Worm (Caenorhabditis elegans) whole organism, early embryonic: ENCODE results near the gene F47B7.2.

Source experiments
- B0310.2 ChIP-seq: sonication (generic microtip); optimal IDR thresholded peaks from 2 replicates; lab custom pipeline; 2016; ENCODE audit warnings: mild to moderate bottlenecking, missing genetic modification characterization, missing compliant biosample characterization
- F13C5.2 ChIP-seq: sonication (generic microtip); optimal IDR thresholded peaks from 2 replicates; lab custom pipeline; 2017; ENCODE audit warnings: mild to moderate bottlenecking, missing genetic modification characterization, inconsistent platforms, missing compliant biosample characterization
- aly-1 ChIP-seq: sonication (generic microtip); optimal IDR thresholded peaks from 2 replicates; lab custom pipeline; 2016; ENCODE audit warnings: missing genetic modification characterization, missing compliant biosample characterization
- ama-1 ChIP-seq: fragments of 150-350 bp; optimal IDR thresholded peaks from 2 replicates; lab custom pipeline; 2014
- ceh-13 ChIP-seq: fragments of 200-800 bp; sonication (Bioruptor generic); optimal IDR thresholded peaks from 2 replicates; lab custom pipeline; 2018; ENCODE audit warnings: mild to moderate bottlenecking, missing genetic modification characterization, missing compliant biosample characterization
- ceh-36 ChIP-seq: sonication (generic microtip); optimal IDR thresholded peaks from 2 replicates; lab custom pipeline; 2016; ENCODE audit warnings: missing genetic modification characterization, inconsistent platforms, missing compliant biosample characterization
- ets-7 ChIP-seq: sonication (generic microtip); optimal IDR thresholded peaks from 2 replicates; lab custom pipeline; 2016; ENCODE audit warnings: missing genotype, missing genetic modification characterization, missing compliant biosample characterization
- flt-1 ChIP-seq: fragments of 200-800 bp; sonication (Bioruptor generic); IDR thresholded peaks from 2 replicates; pipeline ENCODE4 v1.3.6; 2022; ENCODE audit warnings: missing genetic modification characterization, missing compliant biosample characterization
- hmbx-1 ChIP-seq: sonication (generic microtip); optimal IDR thresholded peaks from 2 replicates; lab custom pipeline; 2016; ENCODE audit warnings: mild to moderate bottlenecking, missing genetic modification characterization, missing compliant biosample characterization
- hmg-4 ChIP-seq: fragments of 200-800 bp; sonication (Bioruptor generic); optimal IDR thresholded peaks from 2 replicates; lab custom pipeline; 2018; ENCODE audit warnings: mild to moderate bottlenecking, missing genetic modification characterization, missing compliant biosample characterization
- hnd-1 ChIP-seq: sonication (generic microtip); optimal IDR thresholded peaks from 2 replicates; lab custom pipeline; 2016; ENCODE audit warnings: missing genetic modification characterization, missing compliant biosample characterization
- pes-1 ChIP-seq: fragments of 200-800 bp; sonication (Bioruptor generic); IDR thresholded peaks from 2 replicates; pipeline ENCODE4 v1.3.6; 2022; ENCODE audit warnings: missing genetic modification reagents, missing genetic modification characterization, missing compliant biosample characterization
- scrt-1 ChIP-seq: fragments of 200-800 bp; sonication (Bioruptor generic); IDR thresholded peaks from 2 replicates; pipeline ENCODE4 v1.3.6; 2022; ENCODE audit warnings: missing genetic modification characterization, missing compliant biosample characterization
- sea-1 ChIP-seq: fragments of 200-800 bp; sonication (Bioruptor generic); conservative IDR thresholded peaks from 2 replicates; pipeline ENCODE4 v1.3.6; 2022; ENCODE audit warnings: missing genetic modification characterization, missing compliant biosample characterization
- tbx-11 ChIP-seq: fragments of 200-800 bp; sonication (Bioruptor generic); IDR thresholded peaks from 2 replicates; pipeline ENCODE4 v1.3.6; 2022; ENCODE audit warnings: missing genetic modification characterization, missing compliant biosample characterization
- tbx-37 ChIP-seq: fragments of 200-800 bp; sonication (Bioruptor generic); conservative IDR thresholded peaks from 2 replicates; pipeline ENCODE4 v1.3.6; 2022; ENCODE audit warnings: missing genetic modification reagents, missing genetic modification characterization, missing compliant biosample characterization
- tra-4 ChIP-seq: sonication (generic microtip); optimal IDR thresholded peaks from 2 replicates; lab custom pipeline; 2017; ENCODE audit warnings: missing genetic modification characterization, missing compliant biosample characterization

The F47B7.2 gene

DNA sequence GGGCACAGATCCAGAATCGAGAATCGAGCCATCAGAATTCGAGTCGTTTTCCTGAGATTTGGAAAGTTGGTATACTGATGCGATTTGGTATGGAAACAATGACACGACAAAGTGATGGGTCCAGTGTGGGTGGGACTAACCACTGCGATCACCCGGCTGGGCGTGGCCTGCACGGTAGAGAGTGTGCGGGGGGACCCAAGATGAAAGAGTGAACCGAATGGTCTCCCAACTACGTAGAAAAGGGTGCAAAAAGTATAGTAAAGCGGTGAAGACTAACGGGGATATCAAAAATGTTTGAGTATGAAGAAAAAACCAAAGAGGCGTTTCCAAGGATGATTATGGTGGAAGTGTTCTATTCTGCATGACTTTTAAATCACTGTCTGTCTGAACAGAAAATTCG lies 30.3 kb upstream of the F47B7.2 start, which contains the start of gene fkh-2:
Gene fkh-2, minus strand, starts transcription at position 101 of the 400 bp plus-strand sequence.
- TF ChIP-seq B0310.2 (tag; lab: Kevin White, UChicago) (no peak), tbx-11 (GFP tag; lab: Robert Waterston, UW) (no peak), F13C5.2 (tag; lab: Kevin White, UChicago) (no peak), hnd-1 (tag; lab: Kevin White, UChicago) (no peak), ceh-36 (tag; lab: Kevin White, UChicago) (no peak), tra-4 (no peak)

DNA sequence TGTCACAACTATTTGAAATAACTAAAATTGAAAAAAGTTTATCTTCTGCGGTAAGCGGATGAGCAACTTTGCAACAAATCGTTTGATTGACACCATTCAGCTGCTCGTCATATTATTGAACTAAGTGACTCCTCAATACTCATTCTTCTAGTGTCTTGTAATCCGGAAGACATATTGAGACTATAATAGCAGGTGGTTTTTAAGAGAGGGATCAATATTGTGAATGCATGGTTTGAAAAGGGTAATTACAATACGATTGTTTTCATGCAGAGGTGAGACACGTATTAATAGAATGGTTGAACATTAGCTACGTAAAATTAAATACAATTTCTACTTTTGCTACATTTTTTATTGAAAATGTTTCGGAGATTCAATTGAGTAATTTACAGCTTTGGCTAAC lies 29.4 kb upstream of the F47B7.2 start:
- TF ChIP-seq tbx-37 (GFP tag; lab: Robert Waterston, UW): no peak

DNA sequence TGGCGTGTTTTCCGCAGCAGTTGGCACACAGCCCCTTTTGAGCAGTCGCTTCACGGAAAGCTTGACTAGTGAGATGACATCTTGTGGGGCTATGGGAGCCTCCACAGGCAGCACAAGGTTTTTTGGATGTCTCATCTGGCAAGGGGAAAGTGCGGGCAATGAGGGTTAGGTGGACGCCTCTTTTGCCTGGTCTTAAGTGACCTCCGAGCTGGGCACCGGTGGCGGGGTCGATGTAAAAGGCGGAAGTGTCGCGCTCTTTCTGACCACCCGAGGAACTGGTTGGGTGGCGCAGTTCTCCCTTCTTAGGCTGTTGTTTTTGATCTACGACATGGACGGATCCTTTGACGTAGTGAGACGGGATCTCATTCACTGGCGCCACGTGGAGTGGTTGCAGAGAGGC lies 21.2 kb upstream of the F47B7.2 start:
- TF ChIP-seq scrt-1 (no peak), hmbx-1 (tag; lab: Kevin White, UChicago) (no peak), ceh-13 (no peak), aly-1 (no peak), ets-7 (tag; lab: Kevin White, UChicago) (no peak), tra-4 (no peak), sea-1 (GFP tag; lab: Robert Waterston, UW) (no peak), tbx-11 (GFP tag; lab: Robert Waterston, UW) (no peak), ceh-36 (tag; lab: Kevin White, UChicago) (no peak), flt-1 (GFP tag; lab: Robert Waterston, UW) (no peak)

- TF ChIP-seq tbx-37 (GFP tag; lab: Robert Waterston, UW) (no peak), ceh-13 (no peak), hmg-4 (no peak), F13C5.2 (tag; lab: Kevin White, UChicago) (no peak)
These were observed 20.1 kb upstream of the F47B7.2 start for ce11 chrX:3752443-3752842.

DNA sequence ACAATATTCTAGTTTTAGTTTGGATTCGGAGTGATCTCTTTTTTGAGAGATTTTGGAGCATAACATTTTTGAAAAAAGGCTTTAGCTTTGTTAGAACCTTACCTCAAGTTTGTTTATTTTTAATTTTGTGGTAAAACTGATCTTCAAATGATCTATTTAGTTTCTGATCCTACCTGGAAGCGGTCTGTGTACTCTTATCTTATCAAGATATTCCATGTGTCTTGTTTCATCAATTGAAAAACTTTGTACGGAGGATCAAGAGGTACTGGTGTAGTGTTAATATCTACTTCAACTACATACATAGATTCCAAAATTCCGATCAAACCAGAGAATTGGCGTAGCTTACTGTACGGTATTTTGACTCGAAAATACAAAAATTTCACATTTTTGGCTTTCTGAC lies 16.8 kb upstream of the F47B7.2 start:
- TF ChIP-seq hmg-4 (no peak), ceh-36 (tag; lab: Kevin White, UChicago) (no peak)

- TF ChIP-seq ama-1 (lab: Kevin White, UChicago): no peak
- no peak for TF ChIP-seq tbx-11 (GFP tag; lab: Robert Waterston, UW)
- no peak for TF ChIP-seq tra-4
- no peak for TF ChIP-seq hmbx-1 (tag; lab: Kevin White, UChicago)
- no peak for TF ChIP-seq tbx-37 (GFP tag; lab: Robert Waterston, UW)
- no peak for TF ChIP-seq ceh-36 (tag; lab: Kevin White, UChicago)
- TF ChIP-seq flt-1 (GFP tag; lab: Robert Waterston, UW): no peak
- TF ChIP-seq sea-1 (GFP tag; lab: Robert Waterston, UW): no peak
These were observed 16.3 kb upstream of the F47B7.2 start for ce11 chrX:3756238-3756637.

- TF ChIP-seq tbx-37 (GFP tag; lab: Robert Waterston, UW): no peak
- TF ChIP-seq ets-7 (tag; lab: Kevin White, UChicago): no peak
These were observed 14.2 kb upstream of the F47B7.2 start, which contains the start of gene T14G12.12 for ce11 chrX:3758399-3758798. TSS of gene T14G12.12 (minus strand) at chrX:3758499.

- TF ChIP-seq ama-1 (lab: Kevin White, UChicago) (no peak), scrt-1 (no peak), pes-1 (no peak), tra-4 (no peak), hmg-4 (no peak), sea-1 (GFP tag; lab: Robert Waterston, UW) (no peak)
These were observed 13.2 kb upstream of the F47B7.2 start, which contains the start of gene T14G12.6 for ce11 chrX:3759345-3759744. TSS of gene T14G12.6 (minus strand) at chrX:3759445.

ce11 chrX:3759820-3760219 lies 12.7 kb upstream of the F47B7.2 start:
- TF ChIP-seq scrt-1 (0 out of 2 replicates have a peak, but pooled peaks have one; percentile 58), ama-1 (lab: Kevin White, UChicago) (no peak)

DNA sequence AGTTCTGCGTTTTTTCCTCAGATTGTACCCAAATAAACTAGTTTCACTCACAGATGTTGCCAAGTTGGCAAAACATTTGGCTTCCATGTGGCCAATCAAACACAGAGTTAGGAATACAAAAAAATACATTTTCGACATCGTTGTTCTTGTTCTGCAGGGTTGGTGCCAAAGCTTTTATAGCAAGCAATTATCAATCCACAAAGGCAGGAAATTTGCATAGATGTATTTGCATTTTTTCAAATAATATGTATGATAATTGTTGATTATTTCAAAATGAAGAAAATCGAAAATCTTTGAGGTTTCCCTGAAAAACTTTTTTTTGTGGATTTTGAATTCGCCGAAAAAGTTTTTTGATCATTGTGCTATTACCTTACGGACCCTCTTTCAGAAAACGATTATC lies 10.2 kb upstream of the F47B7.2 start, which contains the start of gene T14G12.11:
Gene T14G12.11, minus strand, starts transcription at position 138 of the 400 bp plus-strand sequence.
- TF ChIP-seq hmbx-1 (tag; lab: Kevin White, UChicago) (no peak), ama-1 (lab: Kevin White, UChicago) (no peak), ceh-13 (no peak), sea-1 (GFP tag; lab: Robert Waterston, UW) (no peak), ets-7 (tag; lab: Kevin White, UChicago) (no peak), tbx-37 (GFP tag; lab: Robert Waterston, UW) (no peak), F13C5.2 (tag; lab: Kevin White, UChicago) (no peak), flt-1 (GFP tag; lab: Robert Waterston, UW) (no peak), ceh-36 (tag; lab: Kevin White, UChicago) (no peak), scrt-1 (no peak), aly-1 (no peak)
